Worm (Caenorhabditis elegans) whole organism, L3 larva: ENCODE measurements around the gene srab-21.
A peak's percentile ranks its signal among the peaks of the same experiment; 100 is the strongest.

Experiments
- ZK546.5 ChIP-seq: sonication (generic microtip); optimal IDR thresholded peaks from 2 replicates; lab custom pipeline; 2017; ENCODE audit warnings: missing biosample characterization, missing genetic modification characterization
- aly-2 ChIP-seq: fragments of 150-350 bp; optimal IDR thresholded peaks from 2 replicates; lab custom pipeline; 2014; ENCODE audit warnings: missing biosample characterization, missing genetic modification characterization
- ama-1 ChIP-seq: fragments of 150-350 bp; optimal IDR thresholded peaks from 2 replicates; lab custom pipeline; 2018
- ceh-28 ChIP-seq: fragments of 150-350 bp; optimal IDR thresholded peaks from 2 replicates; lab custom pipeline; 2014; ENCODE audit warnings: missing biosample characterization, missing genetic modification reagents, missing genetic modification characterization
- ceh-82 ChIP-seq: fragments of 150-350 bp; optimal IDR thresholded peaks from 2 replicates; lab custom pipeline; 2014; ENCODE audit warnings: missing biosample characterization, missing genetic modification characterization
- ceh-9 ChIP-seq: sonication (generic microtip); optimal IDR thresholded peaks from 2 replicates; lab custom pipeline; 2018; ENCODE audit warnings: missing biosample characterization, missing genetic modification characterization
- egl-27 ChIP-seq: sonication (generic microtip); optimal IDR thresholded peaks from 4 replicates; lab custom pipeline; 2017; ENCODE audit warnings: missing biosample characterization, missing genetic modification reagents, missing genetic modification characterization
- egl-5 ChIP-seq: fragments of 150-350 bp; optimal IDR thresholded peaks from 2 replicates; lab custom pipeline; 2017; ENCODE audit warnings: missing biosample characterization, missing genetic modification reagents, missing genetic modification characterization, inconsistent platforms
- elt-2 ChIP-seq: sonication (generic microtip); optimal IDR thresholded peaks from 2 replicates; lab custom pipeline; 2016; ENCODE audit warnings: missing genetic modification reagents, mild to moderate bottlenecking, missing genetic modification characterization, missing compliant biosample characterization
- elt-3 ChIP-seq, 3 experiments: fragments of 150-350 bp in 1 of 3; sonication (generic microtip) in 2 of 3; optimal IDR thresholded peaks; 2 replicates in 2 of 3; 4 replicates in 1 of 3; lab custom pipeline; 2014 to 2017; ENCODE audit warnings: missing biosample characterization in 3 of 3, missing genetic modification characterization in 3 of 3
- eor-1 ChIP-seq, 2 experiments: fragments of 150-350 bp; optimal IDR thresholded peaks; 2 replicates each; lab custom pipeline; 2014 to 2018; ENCODE audit warnings: missing biosample characterization in 2 of 2, missing genetic modification characterization in 2 of 2
- fkh-10 ChIP-seq: sonication (generic microtip); optimal IDR thresholded peaks from 2 replicates; lab custom pipeline; 2017; ENCODE audit warnings: missing biosample characterization, missing genetic modification reagents, missing genetic modification characterization
- fkh-2 ChIP-seq: fragments of 150-350 bp; optimal IDR thresholded peaks from 2 replicates; lab custom pipeline; 2014; ENCODE audit warnings: missing biosample characterization, missing genetic modification reagents, missing genetic modification characterization
- fos-1 ChIP-seq: fragments of 150-350 bp; optimal IDR thresholded peaks from 2 replicates; lab custom pipeline; 2014; ENCODE audit warnings: missing biosample characterization, missing genetic modification characterization
- jun-1 ChIP-seq: fragments of 150-350 bp; optimal IDR thresholded peaks from 2 replicates; lab custom pipeline; 2014; ENCODE audit warnings: missing biosample characterization, missing genetic modification reagents, missing genetic modification characterization
- lin-39 ChIP-seq: fragments of 150-350 bp; optimal IDR thresholded peaks from 2 replicates; lab custom pipeline; 2018; ENCODE audit warnings: missing biosample characterization, missing genetic modification reagents, missing genetic modification characterization
- lsy-12 ChIP-seq: sonication (generic microtip); optimal IDR thresholded peaks from 2 replicates; lab custom pipeline; 2016; ENCODE audit warnings: mild to moderate bottlenecking, missing genetic modification characterization, missing compliant biosample characterization
- mdl-1 ChIP-seq: fragments of 150-350 bp; optimal IDR thresholded peaks from 2 replicates; lab custom pipeline; 2014; ENCODE audit warnings: missing biosample characterization, missing genetic modification characterization
- mml-1 ChIP-seq: fragments of 150-350 bp; sonication (generic microtip); optimal IDR thresholded peaks from 3 replicates; lab custom pipeline; 2014; ENCODE audit warnings: missing biosample characterization, missing genetic modification characterization
- nfya-1 ChIP-seq: sonication (generic microtip); optimal IDR thresholded peaks from 2 replicates; lab custom pipeline; 2017; ENCODE audit warnings: missing genetic modification characterization, mild to moderate bottlenecking, missing compliant biosample characterization, antibody characterized with exemption, moderate library complexity; ENCODE audit not compliant: insufficient read depth
- nhr-237 ChIP-seq: fragments of 150-350 bp; optimal IDR thresholded peaks from 2 replicates; lab custom pipeline; 2014; ENCODE audit warnings: missing biosample characterization, missing genetic modification characterization
- nhr-25 ChIP-seq: sonication (generic microtip); optimal IDR thresholded peaks from 2 replicates; lab custom pipeline; 2017; ENCODE audit warnings: missing biosample characterization, missing genetic modification characterization
- nhr-28 ChIP-seq: fragments of 150-350 bp; optimal IDR thresholded peaks from 2 replicates; lab custom pipeline; 2014; ENCODE audit warnings: missing biosample characterization, missing genetic modification characterization
- nhr-43 ChIP-seq: sonication (generic microtip); optimal IDR thresholded peaks from 2 replicates; lab custom pipeline; 2016; ENCODE audit warnings: mild to moderate bottlenecking, missing genetic modification characterization, missing compliant biosample characterization; ENCODE audit not compliant: poor library complexity, severe bottlenecking
- nhr-67 ChIP-seq: fragments of 150-350 bp; optimal IDR thresholded peaks from 2 replicates; lab custom pipeline; 2014; ENCODE audit warnings: missing biosample characterization, missing genetic modification characterization
- nhr-76 ChIP-seq: fragments of 150-350 bp; sonication (generic microtip); optimal IDR thresholded peaks from 5 replicates; lab custom pipeline; 2014; ENCODE audit warnings: missing biosample characterization, missing genetic modification characterization
- pha-4 ChIP-seq: fragments of 150-350 bp; optimal IDR thresholded peaks from 2 replicates; lab custom pipeline; 2014; ENCODE audit warnings: missing biosample characterization, missing genetic modification reagents, missing genetic modification characterization
- pqm-1 ChIP-seq: fragments of 150-350 bp; optimal IDR thresholded peaks from 2 replicates; lab custom pipeline; 2017; ENCODE audit warnings: missing biosample characterization, missing genetic modification characterization, inconsistent platforms
- sea-2 ChIP-seq: fragments of 150-350 bp; sonication (generic microtip); optimal IDR thresholded peaks from 4 replicates; lab custom pipeline; 2014; ENCODE audit warnings: missing biosample characterization, missing genetic modification reagents, missing genetic modification characterization
- skn-1 ChIP-seq: fragments of 150-350 bp; optimal IDR thresholded peaks from 2 replicates; lab custom pipeline; 2014; ENCODE audit warnings: missing biosample characterization, missing genetic modification characterization
- snpc-4 ChIP-seq: fragments of 150-350 bp; optimal IDR thresholded peaks from 2 replicates; lab custom pipeline; 2014; ENCODE audit warnings: missing biosample characterization, missing genetic modification characterization
- tbx-2 ChIP-seq: sonication (generic microtip); optimal IDR thresholded peaks from 2 replicates; lab custom pipeline; 2016; ENCODE audit warnings: mild to moderate bottlenecking, missing genetic modification characterization, missing compliant biosample characterization
- unc-39 ChIP-seq: sonication (generic microtip); optimal IDR thresholded peaks from 4 replicates; lab custom pipeline; 2017; ENCODE audit warnings: missing biosample characterization, missing genetic modification characterization
- unc-62 ChIP-seq: fragments of 150-350 bp; sonication (generic microtip); optimal IDR thresholded peaks from 4 replicates; lab custom pipeline; 2014; ENCODE audit warnings: missing biosample characterization, missing genetic modification reagents, missing genetic modification characterization
- zag-1 ChIP-seq: fragments of 150-350 bp; optimal IDR thresholded peaks from 2 replicates; lab custom pipeline; 2014; ENCODE audit warnings: missing biosample characterization, missing genetic modification characterization
- ztf-11 ChIP-seq: fragments of 150-350 bp; optimal IDR thresholded peaks from 2 replicates; lab custom pipeline; 2014; ENCODE audit warnings: missing biosample characterization, missing genetic modification characterization
- ztf-4 ChIP-seq: fragments of 150-350 bp; optimal IDR thresholded peaks from 2 replicates; lab custom pipeline; 2014; ENCODE audit warnings: missing biosample characterization, missing genetic modification characterization

The srab-21 gene

ce11 chrV:3424341-3424740 is at the start of gene srab-21:
Gene srab-21, minus strand, starts transcription at chrV:3424441.
- TF ChIP-seq pha-4 (tag; lab: Kevin White, UChicago) (no peak), mdl-1 (tag; lab: Kevin White, UChicago) (no peak), nhr-28 (tag; lab: Kevin White, UChicago) (no peak), fos-1 (no peak)
- TF ChIP-seq, all 47 proteins: peak for 0

DNA sequence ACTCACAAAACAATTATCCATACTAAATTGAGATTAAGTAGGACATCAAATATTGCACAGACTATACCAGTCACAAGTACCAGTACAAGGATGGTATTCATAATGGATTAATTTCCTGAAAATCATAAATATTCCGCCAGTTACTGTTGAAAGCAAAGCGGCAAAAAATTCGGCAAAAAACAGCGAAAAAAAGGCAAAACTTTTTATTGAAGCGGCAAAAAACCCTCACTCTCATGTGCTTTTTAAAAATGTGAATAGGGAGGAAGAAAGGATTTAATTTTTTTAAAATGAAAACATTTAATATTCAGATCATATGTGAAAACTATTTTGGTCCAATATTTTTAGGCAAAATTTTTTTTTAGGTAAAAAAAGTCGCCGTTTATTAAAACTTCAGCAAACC is 46.5 kb upstream of the srab-21 start, which contains the start of gene srbc-29:
srbc-29 (minus strand) TSS at position 101 of the 400 bp plus-strand sequence.
- no peak for TF ChIP-seq nfya-1
- no peak for TF ChIP-seq egl-27 (tag; lab: Kevin White, UChicago)
- no peak for TF ChIP-seq ZK546.5
- TF ChIP-seq ama-1 (lab: Kevin White, UChicago) = no peak
- TF ChIP-seq eor-1 (tag; optimal IDR thresholded peaks at IDR 0.05; lab: Kevin White, UChicago) = no peak
- no peak for TF ChIP-seq skn-1
- no peak for TF ChIP-seq aly-2
- no peak for TF ChIP-seq nhr-28 (tag; lab: Kevin White, UChicago)
- TF ChIP-seq jun-1 = no peak
- TF ChIP-seq ceh-82 = no peak
- no peak for TF ChIP-seq snpc-4 (tag; lab: Kevin White, UChicago)
- no peak for TF ChIP-seq pqm-1
- no peak for TF ChIP-seq ztf-11 (tag; lab: Kevin White, UChicago)
- TF ChIP-seq elt-3 (tag; optimal IDR thresholded peaks at IDR 0.05; lab: Kevin White, UChicago) = no peak
- no peak for TF ChIP-seq nhr-237 (tag; lab: Kevin White, UChicago)
- no peak for TF ChIP-seq lin-39 (tag; lab: Kevin White, UChicago)
- no peak for TF ChIP-seq egl-5 (tag; lab: Kevin White, UChicago)
- no peak for TF ChIP-seq fkh-10
- no peak for TF ChIP-seq fos-1
- TF ChIP-seq zag-1 = no peak
- TF ChIP-seq, all 47 proteins: peak for 0

- TF ChIP-seq eor-1 (tag; optimal IDR thresholded peaks at IDR 0.05; lab: Kevin White, UChicago) (no peak), lsy-12 (tag; lab: Kevin White, UChicago) (no peak), elt-3 (tag; optimal IDR thresholded peaks at IDR 0.05; lab: Kevin White, UChicago) (no peak), nhr-43 (tag; lab: Kevin White, UChicago) (peak; percentile 18), pqm-1 (peak; percentile 67), mml-1 (tag; lab: Kevin White, UChicago) (no peak), tbx-2 (no peak), elt-2 (tag; lab: Kevin White, UChicago) (peak; percentile 63), nhr-67 (tag; lab: Kevin White, UChicago) (no peak), ceh-28 (tag; lab: Kevin White, UChicago) (peak; percentile 4), nhr-76 (tag; lab: Kevin White, UChicago) (no peak), sea-2 (GFP tag; lab: Kevin White, UChicago) (no peak), ceh-82 (no peak), ztf-11 (tag; lab: Kevin White, UChicago) (no peak), egl-27 (tag; lab: Kevin White, UChicago) (no peak), nhr-25 (no peak), skn-1 (no peak), aly-2 (no peak)
Observed at ce11 chrV:3468436-3468835, 44.2 kb upstream of the srab-21 start, which contains the start of gene gst-33. Gene gst-33, minus strand, starts transcription at chrV:3468562.

ce11 chrV:3464897-3465296 is 40.7 kb upstream of the srab-21 start:
- TF ChIP-seq lin-39 (tag; lab: Kevin White, UChicago) (no peak), snpc-4 (tag; lab: Kevin White, UChicago) (no peak), ztf-4 (tag; lab: Kevin White, UChicago) (no peak), nhr-76 (tag; lab: Kevin White, UChicago) (no peak), lsy-12 (tag; lab: Kevin White, UChicago) (no peak), ZK546.5 (no peak), elt-3 (tag; optimal IDR thresholded peaks at IDR 0.05; lab: Kevin White, UChicago) (no peak), elt-2 (tag; lab: Kevin White, UChicago) (no peak), nhr-237 (tag; lab: Kevin White, UChicago) (no peak), fkh-10 (no peak), unc-39 (no peak), ama-1 (lab: Kevin White, UChicago) (no peak)

DNA sequence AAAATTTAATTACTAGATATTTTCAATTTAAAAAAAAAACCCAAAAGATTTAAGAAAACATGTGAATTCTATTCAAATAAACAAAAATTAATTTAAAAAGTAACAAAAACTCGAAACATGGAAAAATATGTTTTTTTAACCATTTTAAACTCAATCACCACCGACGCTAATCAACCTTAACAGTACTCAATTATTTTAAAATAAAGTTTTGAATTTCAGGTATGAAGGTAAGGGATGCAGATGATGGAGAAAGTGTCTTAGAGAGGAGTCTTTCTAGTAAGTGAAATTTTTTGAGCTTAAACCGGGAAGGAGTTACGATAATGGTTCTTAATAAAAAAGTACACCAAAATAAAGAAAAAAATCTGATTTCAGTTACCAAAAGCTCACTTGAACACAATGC is 39.3 kb upstream of the srab-21 start, which contains the start of gene slc-28.1:
slc-28.1 (plus strand) TSS at position 301 of the 400 bp plus-strand sequence.
- TF ChIP-seq unc-62 (GFP tag; lab: Kevin White, UChicago) (no peak), aly-2 (no peak), fkh-2 (tag; lab: Kevin White, UChicago) (no peak), elt-3 (tag; optimal IDR thresholded peaks at IDR 0.05; lab: Kevin White, UChicago) (no peak), ceh-28 (tag; lab: Kevin White, UChicago) (no peak), fos-1 (no peak), ceh-9 (tag; lab: Kevin White, UChicago) (no peak), nhr-43 (tag; lab: Kevin White, UChicago) (no peak), pha-4 (tag; lab: Kevin White, UChicago) (no peak), lin-39 (tag; lab: Kevin White, UChicago) (no peak)
